Worm (Caenorhabditis elegans): ENCODE data around the gene srj-22.

DNA sequence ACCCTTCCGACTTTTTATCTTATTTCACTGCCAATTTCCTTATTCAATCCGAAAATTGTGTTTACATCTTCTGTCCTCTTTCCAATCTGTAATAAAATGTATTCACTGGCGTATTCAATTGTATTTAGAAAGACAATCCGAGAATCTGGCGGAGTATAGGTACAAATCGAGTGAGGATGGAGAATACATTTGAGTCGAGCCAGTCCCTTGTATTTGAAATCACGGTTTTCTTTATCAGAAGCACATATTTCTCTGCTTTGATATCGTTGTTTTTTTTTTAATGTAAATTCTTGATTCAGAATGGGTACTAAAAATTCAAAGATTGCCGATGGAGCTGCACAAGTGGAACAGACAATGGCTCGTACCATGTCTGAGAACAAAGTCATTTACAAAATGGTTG lies 20.5 kb upstream of the srj-22 start, which contains the start of gene ocr-1:
- TF ChIP-seq ZK546.5 (tag; optimal IDR thresholded peaks at IDR 0.05) (no peak), pha-4 (tag; optimal IDR thresholded peaks at IDR 0.05) (no peak)

All from whole organism, L3 larva.